Fruit fly (Drosophila melanogaster) whole organism, prepupa: Measurements from ENCODE around the gene tll.

Experiments used
- Blimp-1 ChIP-seq: fragments of 200-800 bp; sonication (Bioruptor generic); optimal IDR thresholded peaks from 3 replicates; lab custom pipeline; 2017; ENCODE audit warnings: missing biosample characterization, missing genetic modification characterization, mild to moderate bottlenecking, moderate library complexity, missing genetic modification reagents
- CG10631 ChIP-seq: fragments of 200-800 bp; sonication (Bioruptor generic); optimal IDR thresholded peaks from 2 replicates; lab custom pipeline; 2016; ENCODE audit warnings: missing biosample characterization, missing genetic modification characterization
- CG10669 ChIP-seq: fragments of 200-800 bp; sonication (Bioruptor generic); optimal IDR thresholded peaks from 3 replicates; lab custom pipeline; 2018; ENCODE audit warnings: missing biosample characterization, mild to moderate bottlenecking, missing genetic modification characterization, moderate library complexity
- CG11762 ChIP-seq: fragments of 200-800 bp; sonication (Bioruptor generic); optimal IDR thresholded peaks from 3 replicates; lab custom pipeline; 2016; ENCODE audit warnings: missing biosample characterization, missing genetic modification characterization; ENCODE audit not compliant: insufficient read depth
- CG11902 ChIP-seq: fragments of 200-800 bp; sonication (Bioruptor generic); optimal IDR thresholded peaks from 3 replicates; lab custom pipeline; 2016; ENCODE audit warnings: missing biosample characterization, missing genetic modification characterization
- CG16779 ChIP-seq: fragments of 200-800 bp; sonication (Bioruptor generic); optimal IDR thresholded peaks from 3 replicates; lab custom pipeline; 2017; ENCODE audit warnings: missing biosample characterization, mild to moderate bottlenecking, missing genetic modification characterization
- CG32006 ChIP-seq: fragments of 200-800 bp; sonication (Bioruptor generic); optimal IDR thresholded peaks from 3 replicates; lab custom pipeline; 2017; ENCODE audit warnings: missing biosample characterization, mild to moderate bottlenecking, missing genetic modification characterization
- CG34406 ChIP-seq: fragments of 200-800 bp; sonication (Bioruptor generic); optimal IDR thresholded peaks from 3 replicates; lab custom pipeline; 2016; ENCODE audit warnings: missing biosample characterization, missing genetic modification characterization
- CG3919 ChIP-seq: fragments of 200-800 bp; sonication (Bioruptor generic); optimal IDR thresholded peaks from 3 replicates; lab custom pipeline; 2016; ENCODE audit warnings: missing biosample characterization, missing genetic modification characterization
- CG4318 ChIP-seq: fragments of 200-800 bp; sonication (Bioruptor generic); optimal IDR thresholded peaks from 3 replicates; lab custom pipeline; 2017; ENCODE audit warnings: missing biosample characterization, mild to moderate bottlenecking, missing genetic modification characterization
- CG6163 ChIP-seq: fragments of 200-800 bp; sonication (Bioruptor generic); IDR thresholded peaks from 3 replicates; pipeline ENCODE4 v1.3.6; 2022; ENCODE audit warnings: missing biosample characterization, missing genetic modification characterization
- CG6276 ChIP-seq: fragments of 200-800 bp; sonication (Bioruptor generic); optimal IDR thresholded peaks from 2 replicates; lab custom pipeline; 2017; ENCODE audit warnings: missing biosample characterization, mild to moderate bottlenecking, missing genetic modification characterization
- CG6792 ChIP-seq: fragments of 200-800 bp; sonication (Bioruptor generic); optimal IDR thresholded peaks from 3 replicates; lab custom pipeline; 2016; ENCODE audit warnings: missing biosample characterization, missing genetic modification characterization
- CG6808 ChIP-seq: fragments of 200-800 bp; sonication (Bioruptor generic); optimal IDR thresholded peaks from 3 replicates; lab custom pipeline; 2017; ENCODE audit warnings: missing biosample characterization, missing genetic modification characterization, mild to moderate bottlenecking, moderate library complexity, missing genetic modification reagents
- CG6854 ChIP-seq: fragments of 200-800 bp; sonication (Bioruptor generic); optimal IDR thresholded peaks from 2 replicates; lab custom pipeline; 2017; ENCODE audit warnings: missing biosample characterization, mild to moderate bottlenecking, missing genetic modification characterization
- CG8119 ChIP-seq: fragments of 200-800 bp; sonication (Bioruptor generic); IDR thresholded peaks from 3 replicates; pipeline ENCODE4 v1.3.6; 2022; ENCODE audit warnings: missing biosample characterization, missing genetic modification characterization
- CG8319 ChIP-seq: fragments of 200-800 bp; sonication (Bioruptor generic); optimal IDR thresholded peaks from 3 replicates; lab custom pipeline; 2016; ENCODE audit warnings: missing biosample characterization, missing genetic modification characterization
- CG8632 ChIP-seq: fragments of 200-800 bp; sonication (Bioruptor generic); optimal IDR thresholded peaks from 3 replicates; lab custom pipeline; 2016; ENCODE audit warnings: missing biosample characterization, missing genetic modification characterization
- CG9139 ChIP-seq: fragments of 200-800 bp; sonication (Bioruptor generic); optimal IDR thresholded peaks from 3 replicates; lab custom pipeline; 2017; ENCODE audit warnings: missing biosample characterization, mild to moderate bottlenecking, missing genetic modification characterization
- Eip75B ChIP-seq: fragments of 200-800 bp; sonication (Bioruptor generic); optimal IDR thresholded peaks from 3 replicates; lab custom pipeline; 2016; ENCODE audit warnings: missing biosample characterization, missing genetic modification characterization
- Eip78C ChIP-seq: fragments of 200-800 bp; sonication (Bioruptor generic); peaks from one replicate; lab custom pipeline; 2016; ENCODE audit warnings: missing biosample characterization, missing genetic modification characterization
- Ets96B ChIP-seq: fragments of 200-800 bp; optimal IDR thresholded peaks from 2 replicates; lab custom pipeline; 2019; ENCODE audit warnings: missing biosample characterization, mild to moderate bottlenecking, missing genetic modification characterization, moderate library complexity
- Gug ChIP-seq: fragments of 200-800 bp; sonication (Bioruptor generic); IDR thresholded peaks from 2 replicates; pipeline ENCODE4 v1.3.6; 2022; ENCODE audit warnings: missing biosample characterization, missing genetic modification characterization
- Hr39 ChIP-seq: fragments of 200-800 bp; sonication (Bioruptor generic); optimal IDR thresholded peaks from 2 replicates; lab custom pipeline; 2016; ENCODE audit warnings: missing biosample characterization, missing genetic modification characterization
- Hr4 ChIP-seq: fragments of 200-800 bp; sonication (Bioruptor generic); optimal IDR thresholded peaks from 3 replicates; lab custom pipeline; 2016; ENCODE audit warnings: missing biosample characterization, missing genetic modification characterization
- Lpt ChIP-seq: fragments of 200-800 bp; sonication (Bioruptor generic); optimal IDR thresholded peaks from 3 replicates; lab custom pipeline; 2016; ENCODE audit warnings: missing biosample characterization, missing genetic modification characterization
- Met ChIP-seq: fragments of 200-800 bp; sonication (Bioruptor generic); optimal IDR thresholded peaks from 3 replicates; lab custom pipeline; 2016; ENCODE audit warnings: missing biosample characterization, missing genetic modification characterization
- OdsH ChIP-seq: fragments of 200-800 bp; sonication (Bioruptor generic); optimal IDR thresholded peaks from 3 replicates; lab custom pipeline; 2016; ENCODE audit warnings: missing biosample characterization, missing genetic modification characterization
- Smox ChIP-seq: fragments of 200-800 bp; sonication (Bioruptor generic); optimal IDR thresholded peaks from 3 replicates; lab custom pipeline; 2016; ENCODE audit warnings: missing biosample characterization, missing genetic modification characterization
- Sox102F ChIP-seq: fragments of 200-800 bp; sonication (Bioruptor generic); optimal IDR thresholded peaks from 2 replicates; lab custom pipeline; 2016; ENCODE audit warnings: missing biosample characterization, mild to moderate bottlenecking, missing genetic modification characterization
- Sox14 ChIP-seq: fragments of 200-800 bp; sonication (Bioruptor generic); optimal IDR thresholded peaks from 3 replicates; lab custom pipeline; 2016; ENCODE audit warnings: missing biosample characterization, missing genetic modification characterization
- Sox15 ChIP-seq: fragments of 200-800 bp; sonication (Bioruptor generic); optimal IDR thresholded peaks from 3 replicates; lab custom pipeline; 2016; ENCODE audit warnings: missing biosample characterization, missing genetic modification characterization
- acj6 ChIP-seq: fragments of 200-800 bp; sonication (Bioruptor generic); optimal IDR thresholded peaks from 3 replicates; lab custom pipeline; 2016; ENCODE audit warnings: missing biosample characterization, missing genetic modification characterization
- cyc ChIP-seq: fragments of 200-800 bp; sonication (Bioruptor generic); optimal IDR thresholded peaks from 3 replicates; lab custom pipeline; 2016; ENCODE audit warnings: missing biosample characterization, missing genetic modification characterization
- dac ChIP-seq: fragments of 200-800 bp; sonication (Bioruptor generic); optimal IDR thresholded peaks from 2 replicates; lab custom pipeline; 2017; ENCODE audit warnings: missing biosample characterization, mild to moderate bottlenecking, missing genetic modification characterization
- dsx ChIP-seq: fragments of 200-800 bp; optimal IDR thresholded peaks from 3 replicates; lab custom pipeline; 2019; ENCODE audit warnings: missing biosample characterization, mild to moderate bottlenecking, missing genetic modification characterization, moderate library complexity; ENCODE audit not compliant: poor library complexity, severe bottlenecking
- eg ChIP-seq: fragments of 200-800 bp; sonication (Bioruptor generic); IDR thresholded peaks from 3 replicates; pipeline ENCODE4 v1.3.6; 2022; ENCODE audit warnings: missing biosample characterization, missing genetic modification characterization
- esn ChIP-seq: fragments of 200-800 bp; sonication (Bioruptor generic); optimal IDR thresholded peaks from 2 replicates; lab custom pipeline; 2016; ENCODE audit warnings: missing biosample characterization, mild to moderate bottlenecking, missing genetic modification characterization, moderate library complexity
- fd59A ChIP-seq: fragments of 200-800 bp; sonication (Bioruptor generic); optimal IDR thresholded peaks from 2 replicates; lab custom pipeline; 2017; ENCODE audit warnings: missing biosample characterization, mild to moderate bottlenecking, missing genetic modification characterization, missing genetic modification reagents
- lz ChIP-seq: fragments of 200-800 bp; sonication (Bioruptor generic); optimal IDR thresholded peaks from 3 replicates; lab custom pipeline; 2016; ENCODE audit warnings: missing biosample characterization, missing genetic modification characterization
- net ChIP-seq: fragments of 200-800 bp; sonication (Bioruptor generic); optimal IDR thresholded peaks from 3 replicates; lab custom pipeline; 2016; ENCODE audit warnings: missing biosample characterization, missing genetic modification characterization
- pdm3 ChIP-seq: fragments of 200-800 bp; sonication (Bioruptor generic); optimal IDR thresholded peaks from 3 replicates; lab custom pipeline; 2016; ENCODE audit warnings: missing biosample characterization, missing genetic modification characterization
- spab ChIP-seq: fragments of 200-800 bp; sonication (Bioruptor generic); optimal IDR thresholded peaks from 2 replicates; lab custom pipeline; 2017; ENCODE audit warnings: missing biosample characterization, mild to moderate bottlenecking, missing genetic modification characterization, missing genetic modification reagents
- ss ChIP-seq, 2 experiments: fragments of 200-800 bp; sonication (Bioruptor generic); optimal IDR thresholded peaks; 2 replicates in 1 of 2; 3 replicates in 1 of 2; lab custom pipeline; 2017 to 2018; ENCODE audit warnings: mild to moderate bottlenecking in 2 of 2, missing biosample characterization in 2 of 2, missing genetic modification characterization in 2 of 2, moderate library complexity in 1 of 2
- topi ChIP-seq: fragments of 200-800 bp; sonication (Bioruptor generic); optimal IDR thresholded peaks from 3 replicates; lab custom pipeline; 2016; ENCODE audit warnings: missing biosample characterization, missing genetic modification characterization

Gene tll

DNA sequence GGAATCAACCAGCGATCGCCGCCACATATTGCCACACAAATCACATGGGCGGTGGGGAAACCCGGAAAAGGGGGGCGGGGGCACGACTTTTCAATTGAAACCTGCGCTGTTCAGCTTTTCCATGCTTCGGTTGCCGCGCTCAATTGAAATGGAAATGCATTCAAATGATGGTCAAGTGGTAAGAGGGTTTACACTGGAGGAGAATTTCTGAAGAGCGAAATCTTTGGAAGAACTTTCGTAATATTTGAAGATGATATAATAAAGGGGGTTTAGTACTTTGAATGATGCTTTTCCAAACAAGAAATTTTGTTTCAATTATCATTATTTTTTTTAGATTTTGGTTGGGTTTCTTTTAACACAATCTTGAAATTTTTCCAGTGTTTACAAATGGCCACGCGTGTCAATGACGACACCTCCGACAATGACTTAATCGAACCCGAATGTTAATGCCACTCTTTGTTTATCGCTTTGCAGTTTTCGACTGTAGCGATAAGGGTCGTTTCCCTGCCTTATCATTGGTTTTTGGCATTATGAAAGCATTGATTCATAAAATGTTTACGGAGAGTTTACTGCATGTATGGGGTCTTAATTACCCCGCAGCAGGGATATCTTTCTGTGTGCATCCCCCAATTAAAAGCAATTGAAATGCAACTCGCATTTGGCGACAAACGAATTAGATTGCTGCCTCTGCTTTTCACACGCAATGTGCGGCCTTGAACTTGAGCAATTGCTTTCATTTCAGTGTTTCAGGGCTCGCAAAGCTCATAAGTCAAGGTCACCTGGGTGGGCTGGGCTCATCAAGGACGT is 39.5 kb upstream of the tll start (continued):
- peak; percentile 51 for TF ChIP-seq Eip78C (GFP tag; lab: Kevin White, UChicago)
- peak; percentile 2 for TF ChIP-seq net (GFP tag; lab: Kevin White, UChicago)
- no peak for TF ChIP-seq Sox15 (GFP tag; lab: Kevin White, UChicago)
- TF ChIP-seq topi (GFP tag; lab: Kevin White, UChicago) = peak; percentile 42
- TF ChIP-seq CG8119 (GFP tag; lab: Robert Waterston, UW) = peak; percentile 60
- TF ChIP-seq CG6792 (GFP tag; lab: Kevin White, UChicago) = no peak
- TF ChIP-seq cyc (GFP tag; lab: Kevin White, UChicago) = peak; percentile 33
- no peak for TF ChIP-seq CG11902 (GFP tag; lab: Kevin White, UChicago)
- peak; percentile 25 for TF ChIP-seq CG34406 (GFP tag; lab: Kevin White, UChicago)
- TF ChIP-seq CG10631 = peak; percentile 15
- TF ChIP-seq Eip75B (GFP tag; lab: Kevin White, UChicago) = no peak
- TF ChIP-seq CG6276 = no peak
- no peak for TF ChIP-seq CG11762 (GFP tag; lab: Kevin White, UChicago)
- TF ChIP-seq CG8319 (GFP tag; lab: Kevin White, UChicago) = no peak
- no peak for TF ChIP-seq spab (GFP tag; lab: Kevin White, UChicago)
- peak; percentile 35 for TF ChIP-seq Sox102F
- no peak for TF ChIP-seq CG8632 (GFP tag; lab: Kevin White, UChicago)
- TF ChIP-seq fd59A (GFP tag; lab: Kevin White, UChicago) = no peak

DNA sequence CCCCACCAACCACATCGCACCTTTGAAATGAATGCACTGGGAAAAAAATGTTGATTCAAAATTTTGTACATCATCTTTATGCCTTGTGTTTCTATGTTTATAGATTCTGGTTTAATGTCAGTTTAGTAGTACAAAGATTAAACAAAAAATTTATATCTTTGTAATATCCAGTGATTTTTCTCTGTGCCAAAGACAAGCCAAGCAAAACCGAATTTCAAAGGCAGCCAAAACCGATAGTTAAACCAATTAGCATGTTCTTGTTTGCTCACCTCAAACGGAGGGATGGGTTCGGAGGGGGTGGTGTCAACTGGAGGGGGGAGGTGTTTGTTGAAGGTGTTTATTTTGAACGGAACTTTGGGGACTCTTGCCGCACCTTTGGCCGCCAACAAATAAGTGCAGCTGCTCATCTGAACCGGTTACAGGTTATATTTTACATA is 38.2 kb upstream of the tll start:
- TF ChIP-seq spab (GFP tag; lab: Kevin White, UChicago) = peak; percentile 56
- peak; percentile 92 for TF ChIP-seq topi (GFP tag; lab: Kevin White, UChicago)
- TF ChIP-seq dsx (GFP tag; lab: Kevin White, UChicago) = peak; percentile 64
- peak; percentile 83 for TF ChIP-seq Gug (GFP tag; lab: Robert Waterston, UW)
- TF ChIP-seq cyc (GFP tag; lab: Kevin White, UChicago) = peak; percentile 90
- peak; percentile 84 for TF ChIP-seq Hr39 (GFP tag; lab: Kevin White, UChicago)
- TF ChIP-seq lz (GFP tag; lab: Kevin White, UChicago) = peak; percentile 87
- peak; percentile 66 to 73 for TF ChIP-seq ss (GFP tag; optimal IDR thresholded peaks at IDR 0.05; lab: Kevin White, UChicago)
- peak; percentile 50 for TF ChIP-seq Blimp-1
- TF ChIP-seq Sox102F = peak; percentile 80
- TF ChIP-seq CG16779 (tag; lab: Kevin White, UChicago) = peak; percentile 18
- peak; percentile 91 for TF ChIP-seq CG6163 (GFP tag; lab: Robert Waterston, UW)
- peak; percentile 74 for TF ChIP-seq CG8632 (GFP tag; lab: Kevin White, UChicago)
- TF ChIP-seq Ets96B (tag; lab: Kevin White, UChicago) = peak; percentile 73
- TF ChIP-seq CG32006 (GFP tag; lab: Kevin White, UChicago) = peak; percentile 80
- TF ChIP-seq net (GFP tag; lab: Kevin White, UChicago) = peak; percentile 69
- TF ChIP-seq CG3919 (GFP tag; lab: Kevin White, UChicago) = peak; percentile 85
- TF ChIP-seq Eip78C (GFP tag; lab: Kevin White, UChicago) = peak; percentile 96
- TF ChIP-seq fd59A (GFP tag; lab: Kevin White, UChicago) = peak; percentile 35
- TF ChIP-seq eg = peak; percentile 92
- TF ChIP-seq pdm3 (GFP tag; lab: Kevin White, UChicago) = peak; percentile 78
- peak; percentile 77 for TF ChIP-seq Smox (GFP tag; lab: Kevin White, UChicago)
- peak; percentile 74 for TF ChIP-seq CG11762 (GFP tag; lab: Kevin White, UChicago)
- TF ChIP-seq CG6808 (GFP tag; lab: Kevin White, UChicago) = peak; percentile 9
- peak; percentile 80 for TF ChIP-seq acj6 (GFP tag; lab: Kevin White, UChicago)
- peak; percentile 80 for TF ChIP-seq OdsH (GFP tag; lab: Kevin White, UChicago)
- TF ChIP-seq Hr4 (GFP tag; lab: Kevin White, UChicago) = peak; percentile 83
- TF ChIP-seq CG10669 = peak; percentile 63
- TF ChIP-seq CG34406 (GFP tag; lab: Kevin White, UChicago) = peak; percentile 77
- peak; percentile 73 for TF ChIP-seq CG10631
- peak; percentile 82 for TF ChIP-seq CG6792 (GFP tag; lab: Kevin White, UChicago)
- TF ChIP-seq CG8319 (GFP tag; lab: Kevin White, UChicago) = peak; percentile 75
- TF ChIP-seq CG9139 (GFP tag; lab: Kevin White, UChicago) = peak; percentile 34
- peak; percentile 89 for TF ChIP-seq esn (GFP tag; lab: Kevin White, UChicago)
- peak; percentile 41 for TF ChIP-seq dac (GFP tag; lab: Kevin White, UChicago)
- TF ChIP-seq Met (GFP tag; lab: Kevin White, UChicago) = peak; percentile 80
- peak; percentile 77 for TF ChIP-seq Sox14 (GFP tag; lab: Kevin White, UChicago)
- peak; percentile 63 for TF ChIP-seq Lpt
- TF ChIP-seq CG4318 (GFP tag; lab: Kevin White, UChicago) = peak; percentile 49
- peak; percentile 69 for TF ChIP-seq CG6276
- TF ChIP-seq CG6854 (GFP tag; lab: Kevin White, UChicago) = peak; percentile 76
